Worm (Caenorhabditis elegans): Measurements from ENCODE around the gene cup-5.

The cup-5 gene

DNA sequence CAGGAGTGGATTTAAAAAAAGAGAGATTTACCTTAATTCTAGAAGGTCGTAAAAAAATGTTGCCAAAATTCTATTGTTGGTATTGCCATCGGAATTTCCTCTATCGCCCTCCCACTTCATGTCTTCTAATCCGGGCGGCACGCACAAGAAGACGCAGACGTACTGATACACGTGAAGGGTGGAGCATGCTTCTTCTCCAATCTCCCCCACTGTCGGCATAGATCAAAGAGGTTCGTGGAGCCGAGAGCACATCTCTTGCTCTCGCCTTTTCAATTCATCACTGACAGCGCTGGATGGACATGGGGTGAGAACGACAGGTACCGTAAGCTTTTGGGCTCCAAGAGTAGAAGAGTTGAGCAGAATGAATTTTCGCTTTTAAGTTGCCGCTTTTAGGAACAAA, 47.4 kb upstream of the cup-5 start, which contains the start of gene lin-39:
lin-39 (minus strand) TSS at position 74 of the 400 bp plus-strand sequence.
- TF ChIP-seq nhr-28 (tag; optimal IDR thresholded peaks at IDR 0.05) (no peak), F10B5.3 (tag; optimal IDR thresholded peaks at IDR 0.05) (no peak), mdl-1 (tag; optimal IDR thresholded peaks at IDR 0.05) (peak in 1 of 2 experiments; percentile 22), hmg-1.1 (GFP tag; IDR thresholded peaks at IDR 0.05) (no peak), nhr-102 (tag; optimal IDR thresholded peaks at IDR 0.05) (no peak), F26F4.8 (GFP tag; conservative IDR thresholded peaks at IDR 0.05) (no peak), snpc-4 (tag; optimal IDR thresholded peaks at IDR 0.05) (no peak)

DNA sequence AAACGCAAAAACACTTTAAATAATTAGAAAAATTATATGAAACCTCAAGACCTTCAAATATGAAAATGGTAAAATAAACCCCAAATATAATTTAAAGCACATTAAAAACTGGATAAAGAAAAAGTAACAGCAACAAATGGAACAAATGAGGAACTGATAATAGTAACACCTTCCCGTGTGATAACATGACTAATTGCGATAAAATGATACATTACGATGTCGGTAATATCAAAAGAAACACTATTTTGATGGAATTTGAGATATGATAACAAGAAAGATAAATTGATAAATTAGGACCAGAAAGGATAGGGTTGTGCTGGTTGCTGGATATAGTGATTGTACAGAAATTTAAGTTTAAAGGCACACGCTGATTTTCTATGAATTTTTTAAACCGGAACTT, 41.9 kb upstream of the cup-5 start:
- TF ChIP-seq sdz-12 (GFP tag; optimal IDR thresholded peaks at IDR 0.05) (no peak), hif-1 (tag; optimal IDR thresholded peaks at IDR 0.05) (no peak), aly-2 (tag; optimal IDR thresholded peaks at IDR 0.05) (no peak), madf-5 (GFP tag; IDR thresholded peaks at IDR 0.05) (no peak), lsy-2 (tag; optimal IDR thresholded peaks at IDR 0.05) (no peak), ZK546.5 (tag; optimal IDR thresholded peaks at IDR 0.05) (no peak), nhr-76 (tag; optimal IDR thresholded peaks at IDR 0.05) (no peak), F49E8.2 (tag; optimal IDR thresholded peaks at IDR 0.05; ENCODE audit: borderline replicate concordance) (no peak), mxl-2 (GFP tag; conservative IDR thresholded peaks at IDR 0.05) (no peak), spr-3 (GFP tag; optimal IDR thresholded peaks at IDR 0.05) (no peak), ctbp-1 (GFP tag; IDR thresholded peaks at IDR 0.05) (no peak)

DNA sequence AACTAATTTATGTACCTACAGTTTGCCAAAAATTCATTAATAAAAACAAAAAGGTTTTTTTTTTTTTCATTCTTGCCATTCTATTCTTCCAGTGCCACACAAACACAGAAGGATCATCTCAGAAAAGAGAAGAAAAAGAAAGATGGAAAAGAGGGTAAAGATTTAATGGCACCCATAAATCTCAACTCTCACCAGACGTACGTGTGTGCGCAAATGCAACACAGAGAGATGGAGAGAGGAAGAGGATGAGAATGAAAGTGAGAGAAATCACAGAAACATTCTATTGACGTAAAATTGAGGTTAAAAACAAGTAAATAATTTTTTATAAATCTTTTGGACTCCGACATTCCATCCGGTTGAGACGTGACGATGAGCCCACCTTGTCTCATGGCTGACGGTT, 39.8 kb upstream of the cup-5 start:
- TF ChIP-seq rbr-2 (tag; optimal IDR thresholded peaks at IDR 0.05) = no peak
- TF ChIP-seq daf-16 (GFP tag; optimal IDR thresholded peaks at IDR 0.05) = peak in 1 of 2 experiments; percentile 72
- TF ChIP-seq daf-16 (tag; optimal IDR thresholded peaks at IDR 0.05) = no peak
- peak in 1 of 2 experiments; percentile 10 for TF ChIP-seq lsy-2 (tag; optimal IDR thresholded peaks at IDR 0.05)
- TF ChIP-seq nhr-11 (tag; optimal IDR thresholded peaks at IDR 0.05) = peak; percentile 23

DNA sequence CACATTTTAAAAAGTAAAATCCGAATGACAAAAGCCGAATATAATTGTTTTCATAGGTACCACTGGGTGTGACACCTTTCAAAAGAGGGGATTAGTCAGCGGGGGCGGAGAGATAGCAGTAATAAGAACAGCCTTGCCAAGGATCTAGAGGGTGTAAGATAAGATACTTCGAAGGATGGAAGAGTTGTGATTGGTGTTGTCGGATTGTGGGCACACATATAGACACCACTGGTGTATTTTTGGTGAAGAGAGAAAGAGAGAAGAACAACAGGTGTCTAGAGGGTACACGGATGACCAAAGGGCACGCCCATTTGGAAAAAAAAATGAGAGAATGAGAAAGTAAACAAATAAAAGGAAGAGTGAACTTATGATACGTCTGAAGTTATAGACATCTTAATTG, 38.8 kb upstream of the cup-5 start:
- TF ChIP-seq nhr-11 (tag; optimal IDR thresholded peaks at IDR 0.05) = no peak
- peak; percentile 53 for TF ChIP-seq aha-1 (tag)
- no peak for TF ChIP-seq egl-27 (tag; optimal IDR thresholded peaks at IDR 0.05)
- TF ChIP-seq lsy-2 (tag; optimal IDR thresholded peaks at IDR 0.05) = no peak
- TF ChIP-seq unc-62 (GFP tag; optimal IDR thresholded peaks at IDR 0.05 in 1 of 2) = peak in 1 of 2 experiments; percentile 56
- TF ChIP-seq unc-62 (tag; optimal IDR thresholded peaks at IDR 0.05) = no peak
- no peak for TF ChIP-seq lin-38 (GFP tag; IDR thresholded peaks at IDR 0.05)
- no peak for TF ChIP-seq ceh-82 (tag; optimal IDR thresholded peaks at IDR 0.05)
- peak in 1 of 2 experiments; percentile 90 for TF ChIP-seq daf-16 (GFP tag; optimal IDR thresholded peaks at IDR 0.05)
- TF ChIP-seq daf-16 (tag; optimal IDR thresholded peaks at IDR 0.05) = no peak

DNA sequence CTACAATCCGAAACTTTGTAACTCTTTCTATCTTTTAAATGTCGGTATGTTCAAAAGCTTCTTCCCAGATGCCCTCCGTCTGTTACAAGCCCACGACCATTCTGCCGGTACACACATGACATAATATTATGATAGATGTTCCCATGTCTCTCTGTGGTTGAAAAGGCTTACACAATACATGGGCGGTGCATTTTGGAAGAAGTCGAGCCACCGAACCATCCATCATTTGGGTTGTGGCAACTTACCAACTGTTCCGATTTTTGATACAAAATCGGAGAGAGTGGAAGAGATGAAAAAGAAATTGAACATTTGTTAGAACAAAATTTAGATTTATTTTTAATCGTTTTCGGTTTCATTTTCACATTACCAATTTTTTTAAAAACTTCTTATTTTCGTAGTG, 35.0 kb upstream of the cup-5 start:
- TF ChIP-seq mxl-2 (GFP tag; conservative IDR thresholded peaks at IDR 0.05) = no peak
- no peak for TF ChIP-seq ama-1 (optimal IDR thresholded peaks at IDR 0.05)
- TF ChIP-seq unc-130 (GFP tag; optimal IDR thresholded peaks at IDR 0.05) = no peak
- TF ChIP-seq vab-7 (GFP tag; IDR thresholded peaks at IDR 0.05) = no peak
- no peak for TF ChIP-seq daf-8 (GFP tag; IDR thresholded peaks at IDR 0.05)
- TF ChIP-seq nhr-48 (tag; optimal IDR thresholded peaks at IDR 0.05) = no peak
- TF ChIP-seq mxl-3 (GFP tag; optimal IDR thresholded peaks at IDR 0.05) = no peak
- no peak for TF ChIP-seq tag-97 (GFP tag; IDR thresholded peaks at IDR 0.05)
- TF ChIP-seq T26A8.4 (GFP tag; IDR thresholded peaks at IDR 0.05) = no peak
- TF ChIP-seq lsy-2 (tag; optimal IDR thresholded peaks at IDR 0.05) = peak in 1 of 2 experiments; percentile 51
- TF ChIP-seq Y48G9A.11 (GFP tag; IDR thresholded peaks at IDR 0.05) = no peak
- TF ChIP-seq skn-1 (tag; optimal IDR thresholded peaks at IDR 0.05) = no peak
- TF ChIP-seq arid-1 (GFP tag; conservative IDR thresholded peaks at IDR 0.05) = no peak
- no peak for TF ChIP-seq nhr-77 (tag; optimal IDR thresholded peaks at IDR 0.05)
- no peak for TF ChIP-seq T20F7.1 (GFP tag; optimal IDR thresholded peaks at IDR 0.05)
- no peak for TF ChIP-seq ceh-62 (tag; optimal IDR thresholded peaks at IDR 0.05)
- no peak for TF ChIP-seq nhr-10 (tag; optimal IDR thresholded peaks at IDR 0.05)
- no peak for TF ChIP-seq lin-15B (tag; optimal IDR thresholded peaks at IDR 0.05)
- no peak for TF ChIP-seq dmd-6 (GFP tag; IDR thresholded peaks at IDR 0.05)
- no peak for TF ChIP-seq hlh-11 (tag; optimal IDR thresholded peaks at IDR 0.05)
- no peak for TF ChIP-seq F44E2.7 (GFP tag; IDR thresholded peaks at IDR 0.05)
- no peak for TF ChIP-seq lin-29 (GFP tag; IDR thresholded peaks at IDR 0.05)
